Fruit fly (Drosophila melanogaster): Measurements from ENCODE around the gene mtg.

dm6 chr3R:8277494-8278293 lies 27.4 kb downstream of the mtg start, which contains the start of gene ato:
- TF ChIP-seq Snoo (tag; optimal IDR thresholded peaks at IDR 0.05) (no peak), gl (tag; optimal IDR thresholded peaks at IDR 0.05) (no peak), Pif1B (GFP tag; optimal IDR thresholded peaks at IDR 0.05) (no peak), CG8159 (tag; optimal IDR thresholded peaks at IDR 0.05) (no peak), D1 (tag; optimal IDR thresholded peaks at IDR 0.05) (no peak), CG15710 (tag; optimal IDR thresholded peaks at IDR 0.05) (no peak)

Data from whole organism, pupa.